Fruit fly (Drosophila melanogaster): Measurements from ENCODE around the gene CG12171.

The CG12171 gene

dm6 chr3R:5670660-5671264 lies 37.3 kb downstream of the CG12171 start:
- peak; percentile 30 for TF ChIP-seq CG17801 (GFP tag; optimal IDR thresholded peaks at IDR 0.05; ENCODE audit: partially characterized antibody)

- TF ChIP-seq CG17801 (GFP tag; optimal IDR thresholded peaks at IDR 0.05; ENCODE audit: partially characterized antibody), result no peak
Measured at dm6 chr3R:5671265-5671663, 37.8 kb downstream of the CG12171 start.

- TF ChIP-seq CG17801 (GFP tag; optimal IDR thresholded peaks at IDR 0.05; ENCODE audit: partially characterized antibody), result no peak
Measured at dm6 chr3R:5671795-5672657, 38.6 kb downstream of the CG12171 start.

dm6 chr3R:5672658-5673217 lies 39.3 kb downstream of the CG12171 start:
- TF ChIP-seq CG17801 (GFP tag; optimal IDR thresholded peaks at IDR 0.05; ENCODE audit: partially characterized antibody), result peak; percentile 62

- no peak for TF ChIP-seq CG17801 (GFP tag; optimal IDR thresholded peaks at IDR 0.05; ENCODE audit: partially characterized antibody)
Measured at dm6 chr3R:5682238-5682637, 48.8 kb downstream of the CG12171 start.

- TF ChIP-seq CG17801 (GFP tag; optimal IDR thresholded peaks at IDR 0.05; ENCODE audit: partially characterized antibody), result no peak
Measured at dm6 chr3R:5682921-5683748, 49.7 kb downstream of the CG12171 start.
